Worm (Caenorhabditis elegans) whole organism, L1 larva: ENCODE data around the gene egl-15.

Source experiments
- C04F5.9 ChIP-seq: sonication (generic microtip); optimal IDR thresholded peaks from 2 replicates; lab custom pipeline; 2016; ENCODE audit warnings: missing genetic modification characterization, missing compliant biosample characterization
- C34B4.2 ChIP-seq: sonication (generic microtip); optimal IDR thresholded peaks from 2 replicates; lab custom pipeline; 2017; ENCODE audit warnings: mild to moderate bottlenecking, missing genetic modification characterization, missing compliant biosample characterization
- F16B12.6 ChIP-seq: fragments of 150-350 bp; optimal IDR thresholded peaks from 2 replicates; lab custom pipeline; 2014; ENCODE audit warnings: missing biosample characterization, missing genetic modification characterization
- Y116A8C.19 ChIP-seq: sonication (generic microtip); optimal IDR thresholded peaks from 2 replicates; lab custom pipeline; 2016; ENCODE audit warnings: missing compliant biosample characterization, missing genetic modification characterization, borderline replicate concordance
- aha-1 ChIP-seq: fragments of 150-350 bp; optimal IDR thresholded peaks from 2 replicates; lab custom pipeline; 2014; ENCODE audit warnings: missing biosample characterization, missing genetic modification characterization
- alr-1 ChIP-seq: fragments of 200-800 bp; sonication (Bioruptor generic); optimal IDR thresholded peaks from 2 replicates; lab custom pipeline; 2018; ENCODE audit warnings: borderline replicate concordance, mild to moderate bottlenecking, missing genetic modification characterization, missing compliant biosample characterization
- aly-2 ChIP-seq: fragments of 150-350 bp; optimal IDR thresholded peaks from 2 replicates; lab custom pipeline; 2014; ENCODE audit warnings: missing biosample characterization, missing genetic modification characterization
- blmp-1 ChIP-seq: fragments of 150-350 bp; optimal IDR thresholded peaks from 2 replicates; lab custom pipeline; 2014; ENCODE audit warnings: missing biosample characterization, missing genetic modification characterization
- ceh-63 ChIP-seq: fragments of 200-800 bp; sonication (Bioruptor generic); optimal IDR thresholded peaks from 2 replicates; lab custom pipeline; 2018; ENCODE audit warnings: mild to moderate bottlenecking, missing genetic modification characterization, missing compliant biosample characterization
- ceh-88 ChIP-seq: fragments of 200-800 bp; sonication (Bioruptor generic); IDR thresholded peaks from 2 replicates; pipeline ENCODE4 v1.3.6; 2022; ENCODE audit warnings: missing genetic modification characterization, missing compliant biosample characterization
- ces-1 ChIP-seq: fragments of 150-350 bp; optimal IDR thresholded peaks from 2 replicates; lab custom pipeline; 2014; ENCODE audit warnings: missing biosample characterization, missing genetic modification reagents, missing genetic modification characterization
- dsc-1 ChIP-seq: sonication (generic microtip); optimal IDR thresholded peaks from 2 replicates; lab custom pipeline; 2016; ENCODE audit warnings: mild to moderate bottlenecking, missing genetic modification characterization, missing compliant biosample characterization
- efl-1 ChIP-seq, 4 experiments: fragments of 150-350 bp; optimal IDR thresholded peaks in 3 of 4; peaks in 1 of 4; 1 replicate in 1 of 4; 2 replicates in 3 of 4; lab custom pipeline; 2014; ENCODE audit warnings: missing biosample characterization in 2 of 4, missing genetic modification characterization in 2 of 4, missing genetic modification reagents in 2 of 4
- efl-3 ChIP-seq: fragments of 200-800 bp; sonication (Bioruptor generic); optimal IDR thresholded peaks from 2 replicates; lab custom pipeline; 2018; ENCODE audit warnings: mild to moderate bottlenecking, missing genetic modification characterization, missing compliant biosample characterization
- elt-2 ChIP-seq: sonication (generic microtip); optimal IDR thresholded peaks from 2 replicates; lab custom pipeline; 2016; ENCODE audit warnings: missing genetic modification characterization, mild to moderate bottlenecking, inconsistent platforms, missing compliant biosample characterization, missing genetic modification reagents
- elt-3 ChIP-seq, 6 experiments: fragments of 150-350 bp in 1 of 6; sonication (generic microtip); optimal IDR thresholded peaks; 2 replicates each; lab custom pipeline; 2017 to 2018; ENCODE audit warnings: missing biosample characterization in 6 of 6, missing genetic modification characterization in 6 of 6, inconsistent platforms in 1 of 6
- grh-1 ChIP-seq: fragments of 200-800 bp; sonication (Bioruptor generic); IDR thresholded peaks from 2 replicates; pipeline ENCODE4 v1.3.6; 2022; ENCODE audit warnings: missing genetic modification reagents, missing genetic modification characterization, missing compliant biosample characterization
- hpl-2 ChIP-seq: fragments of 150-350 bp; optimal IDR thresholded peaks from 2 replicates; lab custom pipeline; 2014; ENCODE audit warnings: missing biosample characterization, missing genetic modification reagents, missing genetic modification characterization
- isw-1 ChIP-seq: fragments of 200-800 bp; sonication (Bioruptor generic); IDR thresholded peaks from 2 replicates; pipeline ENCODE4 v1.3.6; 2022; ENCODE audit warnings: missing genetic modification characterization, missing compliant biosample characterization
- lin-14 ChIP-seq: fragments of 200-800 bp; sonication (Bioruptor generic); optimal IDR thresholded peaks from 2 replicates; lab custom pipeline; 2018; ENCODE audit warnings: mild to moderate bottlenecking, missing genetic modification characterization, moderate library complexity, missing compliant biosample characterization
- lin-35 ChIP-seq, 2 experiments: fragments of 150-350 bp; optimal IDR thresholded peaks; 2 replicates each; lab custom pipeline; 2014; ENCODE audit warnings: missing biosample characterization in 2 of 2, missing genetic modification characterization in 2 of 2, missing genetic modification reagents in 2 of 2
- lin-39 ChIP-seq: fragments of 150-350 bp; optimal IDR thresholded peaks from 2 replicates; lab custom pipeline; 2014; ENCODE audit warnings: missing biosample characterization, missing genetic modification reagents, missing genetic modification characterization
- lir-3 ChIP-seq: sonication (generic microtip); optimal IDR thresholded peaks from 2 replicates; lab custom pipeline; 2016; ENCODE audit warnings: mild to moderate bottlenecking, missing genetic modification characterization, moderate library complexity, missing compliant biosample characterization; ENCODE audit not compliant: poor library complexity
- lsy-2 ChIP-seq, 2 experiments: fragments of 150-350 bp; optimal IDR thresholded peaks; 2 replicates each; lab custom pipeline; 2014; ENCODE audit warnings: missing biosample characterization in 2 of 2, missing genetic modification characterization in 2 of 2
- nhr-20 ChIP-seq: sonication (generic microtip); optimal IDR thresholded peaks from 2 replicates; lab custom pipeline; 2016; ENCODE audit warnings: mild to moderate bottlenecking, missing genetic modification characterization, missing compliant biosample characterization
- nhr-47 ChIP-seq: sonication (generic microtip); optimal IDR thresholded peaks from 2 replicates; lab custom pipeline; 2016; ENCODE audit warnings: mild to moderate bottlenecking, missing genetic modification characterization, moderate library complexity, missing compliant biosample characterization
- nhr-71 ChIP-seq: sonication (generic microtip); optimal IDR thresholded peaks from 2 replicates; lab custom pipeline; 2016; ENCODE audit warnings: mild to moderate bottlenecking, missing genetic modification characterization, moderate library complexity, missing compliant biosample characterization
- nhr-76 ChIP-seq: sonication (generic microtip); optimal IDR thresholded peaks from 2 replicates; lab custom pipeline; 2017; ENCODE audit warnings: missing biosample characterization, missing genetic modification characterization
- nhr-77 ChIP-seq: fragments of 150-350 bp; optimal IDR thresholded peaks from 2 replicates; lab custom pipeline; 2014; ENCODE audit warnings: missing biosample characterization, missing genetic modification characterization
- nhr-85 ChIP-seq: sonication (generic microtip); peaks from one replicate; lab custom pipeline; 2016; ENCODE audit warnings: missing genetic modification characterization, inconsistent platforms, missing compliant biosample characterization
- pqm-1 ChIP-seq: sonication (generic microtip); optimal IDR thresholded peaks from 3 replicates; lab custom pipeline; 2017; ENCODE audit warnings: missing biosample characterization, missing genetic modification characterization
- snu-23 ChIP-seq: sonication (generic microtip); optimal IDR thresholded peaks from 2 replicates; lab custom pipeline; 2016; ENCODE audit warnings: missing genetic modification characterization, missing compliant biosample characterization
- swsn-7 ChIP-seq: sonication (generic microtip); optimal IDR thresholded peaks from 2 replicates; lab custom pipeline; 2016; ENCODE audit warnings: missing genetic modification characterization, missing compliant biosample characterization
- unc-86 ChIP-seq: sonication (generic microtip); optimal IDR thresholded peaks from 2 replicates; lab custom pipeline; 2016; ENCODE audit warnings: missing genetic modification characterization, missing compliant biosample characterization
- xbp-1 ChIP-seq: sonication (generic microtip); optimal IDR thresholded peaks from 2 replicates; lab custom pipeline; 2016; ENCODE audit warnings: missing genetic modification characterization, missing compliant biosample characterization
- ztf-4 ChIP-seq: fragments of 150-350 bp; optimal IDR thresholded peaks from 2 replicates; lab custom pipeline; 2014; ENCODE audit warnings: missing biosample characterization, missing genetic modification characterization

egl-15 gene

ce11 chrX:11035563-11035962 lies 19.4 kb downstream of the egl-15 start (continued):
- peak; percentile 85 for TF ChIP-seq lin-14 (GFP tag; lab: Kevin White, UChicago)

- TF ChIP-seq elt-3 (tag; optimal IDR thresholded peaks at IDR 0.05; lab: Kevin White, UChicago) (peak in 1 of 6 experiments; percentile 27), efl-1 (optimal IDR thresholded peaks at IDR 0.05; lab: Kevin White, UChicago) (peak in 1 of 2 experiments; percentile 6), efl-1 (GFP tag; optimal IDR thresholded peaks at IDR 0.05 in 1 of 2; lab: Kevin White, UChicago) (no peak), aha-1 (tag; lab: Kevin White, UChicago) (no peak), nhr-76 (no peak), nhr-85 (tag; lab: Kevin White, UChicago) (peak; percentile 68), xbp-1 (tag; lab: Kevin White, UChicago) (no peak), lsy-2 (tag; optimal IDR thresholded peaks at IDR 0.05; lab: Kevin White, UChicago) (peak in 1 of 2 experiments; percentile 11), aly-2 (tag; lab: Kevin White, UChicago) (no peak), efl-3 (no peak), nhr-20 (tag; lab: Kevin White, UChicago) (peak; percentile 12), grh-1 (GFP tag; lab: Robert Waterston, UW) (peak; percentile 78), lir-3 (peak; percentile 6), lin-35 (GFP tag; optimal IDR thresholded peaks at IDR 0.05; lab: Kevin White, UChicago) (peak in 1 of 2 experiments; percentile 3), elt-2 (tag; lab: Kevin White, UChicago) (peak; percentile 82), blmp-1 (tag; lab: Kevin White, UChicago) (peak; percentile 99), ceh-63 (no peak), swsn-7 (tag; lab: Kevin White, UChicago) (peak; percentile 8), snu-23 (peak; percentile 43)
- TF ChIP-seq, all 84 proteins: peak for 12
Measured at ce11 chrX:11036114-11037087, 20.2 kb downstream of the egl-15 start.

ce11 chrX:11038221-11038620 lies 22.0 kb downstream of the egl-15 start:
- TF ChIP-seq efl-1 (optimal IDR thresholded peaks at IDR 0.05; lab: Kevin White, UChicago) (no peak), efl-1 (GFP tag; optimal IDR thresholded peaks at IDR 0.05 in 1 of 2; lab: Kevin White, UChicago) (peak in 1 of 2 experiments; percentile 56), ceh-63 (no peak), F16B12.6 (no peak), isw-1 (GFP tag; lab: Robert Waterston, UW) (no peak), nhr-71 (tag; lab: Kevin White, UChicago) (no peak), C04F5.9 (tag; lab: Kevin White, UChicago) (no peak), C34B4.2 (tag; lab: Kevin White, UChicago) (no peak), lin-14 (GFP tag; lab: Kevin White, UChicago) (peak; percentile 26), dsc-1 (tag; lab: Kevin White, UChicago) (peak; percentile 38), lsy-2 (tag; optimal IDR thresholded peaks at IDR 0.05; lab: Kevin White, UChicago) (no peak), hpl-2 (GFP tag; lab: Kevin White, UChicago) (no peak)

ce11 chrX:11042777-11043176 lies 26.6 kb downstream of the egl-15 start, which contains the start of gene C09F12.3:
C09F12.3 (minus strand) TSS chrX:11042877.
- TF ChIP-seq unc-86 (tag; lab: Kevin White, UChicago) (no peak), nhr-47 (tag; lab: Kevin White, UChicago) (no peak), lin-39 (tag; lab: Kevin White, UChicago) (no peak), pqm-1 (tag; lab: Kevin White, UChicago) (no peak), ceh-88 (GFP tag; lab: Robert Waterston, UW) (no peak), nhr-77 (tag; lab: Kevin White, UChicago) (no peak), ztf-4 (tag; lab: Kevin White, UChicago) (no peak), alr-1 (tag; lab: Kevin White, UChicago) (no peak), Y116A8C.19 (tag; lab: Kevin White, UChicago) (no peak), ces-1 (GFP tag; lab: Kevin White, UChicago) (no peak)
- TF ChIP-seq, all 84 proteins: peak for 0
